Worm (Caenorhabditis elegans) whole organism, late embryonic: Measurements from ENCODE around the gene K08F9.3.

ENCODE experiments used
- K02D7.2 ChIP-seq: sonication (generic microtip); optimal IDR thresholded peaks from 2 replicates; lab custom pipeline; 2017; ENCODE audit warnings: mild to moderate bottlenecking, missing genetic modification characterization, missing compliant biosample characterization
- K09A11.1 ChIP-seq: sonication (generic microtip); optimal IDR thresholded peaks from 2 replicates; lab custom pipeline; 2017; ENCODE audit warnings: antibody characterized with exemption, mild to moderate bottlenecking, missing genetic modification characterization, missing compliant biosample characterization; ENCODE audit not compliant: insufficient read depth
- hlh-15 ChIP-seq: sonication (generic microtip); optimal IDR thresholded peaks from 2 replicates; lab custom pipeline; 2016; ENCODE audit warnings: missing genetic modification characterization, missing compliant biosample characterization
- npax-4 ChIP-seq: sonication (generic microtip); optimal IDR thresholded peaks from 2 replicates; lab custom pipeline; 2016; ENCODE audit warnings: missing genetic modification characterization, missing compliant biosample characterization

DNA sequence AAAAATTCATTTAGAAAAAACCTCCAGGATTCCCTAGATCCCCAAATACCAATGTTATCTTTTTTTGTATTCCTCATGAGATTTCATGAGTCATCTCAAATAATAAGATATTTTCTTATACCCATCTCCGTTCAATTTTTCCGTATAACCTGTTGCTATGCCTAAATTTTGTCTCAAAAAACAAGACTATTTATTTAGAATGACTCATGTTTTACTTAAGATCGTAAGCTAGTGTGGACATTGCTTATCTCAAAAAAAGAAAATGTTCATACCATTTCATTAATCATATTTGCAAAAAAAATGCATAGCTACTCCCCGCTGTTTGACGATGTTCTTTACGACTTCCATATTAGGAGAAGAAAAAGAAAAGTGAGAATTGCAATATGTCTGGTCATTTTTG lies at the start of gene K08F9.3:
- TF ChIP-seq K09A11.1 (tag; lab: Kevin White, UChicago) (no peak), K02D7.2 (tag; lab: Kevin White, UChicago) (no peak), npax-4 (tag; lab: Kevin White, UChicago) (no peak), hlh-15 (tag; lab: Kevin White, UChicago) (no peak)
